Fruit fly (Drosophila melanogaster): ENCODE measurements around the gene CG43074.
A peak's percentile ranks its signal among the peaks of the same experiment; 100 is the strongest.

CG43074 gene

dm6 chr3L:3449680-3450079, 34.8 kb downstream of the CG43074 start (continued):
- TF ChIP-seq Mrtf (GFP tag; IDR thresholded peaks at IDR 0.05) (no peak), Hey (tag; optimal IDR thresholded peaks at IDR 0.05) (no peak), ro (GFP tag; IDR thresholded peaks at IDR 0.05) (no peak), HLH54F (GFP tag; optimal IDR thresholded peaks at IDR 0.05) (peak; percentile 23), Hmx (GFP tag; optimal IDR thresholded peaks at IDR 0.05) (no peak), klu (GFP tag; IDR thresholded peaks at IDR 0.05) (no peak), Fer2 (tag; optimal IDR thresholded peaks at IDR 0.05) (no peak), CG15696 (tag; optimal IDR thresholded peaks at IDR 0.05) (no peak), ranshi (GFP tag; IDR thresholded peaks at IDR 0.05) (no peak), CG4820 (GFP tag; optimal IDR thresholded peaks at IDR 0.05) (no peak), CG18476 (GFP tag; optimal IDR thresholded peaks at IDR 0.05) (no peak), nmo (GFP tag; optimal IDR thresholded peaks at IDR 0.05) (peak; percentile 37), CG9932 (GFP tag; IDR thresholded peaks at IDR 0.05) (peak; percentile 64), CG2678 (tag; optimal IDR thresholded peaks at IDR 0.05) (no peak), CG14860 (GFP tag; IDR thresholded peaks at IDR 0.05; ENCODE audit: partially characterized antibody) (no peak), stwl (tag; optimal IDR thresholded peaks at IDR 0.05) (no peak), Drgx (GFP tag; IDR thresholded peaks at IDR 0.05) (no peak), crc (GFP tag; optimal IDR thresholded peaks at IDR 0.05) (no peak), crp (GFP tag; optimal IDR thresholded peaks at IDR 0.05) (no peak), CG32772 (GFP tag; IDR thresholded peaks at IDR 0.05) (no peak), CG17328 (GFP tag; IDR thresholded peaks at IDR 0.05) (peak; percentile 59), pros (GFP tag; optimal IDR thresholded peaks at IDR 0.05) (no peak), fu2 (GFP tag; optimal IDR thresholded peaks at IDR 0.05) (no peak), lov (optimal IDR thresholded peaks at IDR 0.05) (no peak), lov (GFP tag; IDR thresholded peaks at IDR 0.05) (no peak), ewg (GFP tag; optimal IDR thresholded peaks at IDR 0.05) (peak; percentile 8), Dref (GFP tag; IDR thresholded peaks at IDR 0.05) (no peak), lbe (GFP tag; optimal IDR thresholded peaks at IDR 0.05) (no peak), Neu2 (GFP tag; optimal IDR thresholded peaks at IDR 0.05; ENCODE audit: borderline replicate concordance) (no peak), CG3281 (GFP tag; optimal IDR thresholded peaks at IDR 0.05) (no peak), salm (tag; optimal IDR thresholded peaks at IDR 0.05) (no peak), CoRest (tag; optimal IDR thresholded peaks at IDR 0.05) (peak; percentile 44), CG1024 (GFP tag; IDR thresholded peaks at IDR 0.05) (no peak), Adf1 (GFP tag; IDR thresholded peaks at IDR 0.05) (no peak), ab (GFP tag; optimal IDR thresholded peaks at IDR 0.05) (no peak), Hsf (GFP tag; optimal IDR thresholded peaks at IDR 0.05) (peak; percentile 46), CG9215 (GFP tag; IDR thresholded peaks at IDR 0.05) (no peak), repo (GFP tag; optimal IDR thresholded peaks at IDR 0.05) (no peak), Nf-YA (GFP tag; IDR thresholded peaks at IDR 0.05) (no peak), sens-2 (GFP tag; IDR thresholded peaks at IDR 0.05) (no peak), CG12219 (GFP tag; optimal IDR thresholded peaks at IDR 0.05) (no peak), tio (GFP tag; optimal IDR thresholded peaks at IDR 0.05) (peak; percentile 55), Ets97D (GFP tag; optimal IDR thresholded peaks at IDR 0.05) (peak; percentile 0), dm (GFP tag; optimal IDR thresholded peaks at IDR 0.05) (no peak), CG10209 (GFP tag; optimal IDR thresholded peaks at IDR 0.05) (peak; percentile 27), nom (GFP tag; optimal IDR thresholded peaks at IDR 0.05) (no peak), pum (GFP tag; optimal IDR thresholded peaks at IDR 0.05) (no peak), Med (GFP tag) (peak; percentile 84), psq (GFP tag; optimal IDR thresholded peaks at IDR 0.05) (no peak), CG15479 (GFP tag; optimal IDR thresholded peaks at IDR 0.05) (no peak), CG7786 (GFP tag; optimal IDR thresholded peaks at IDR 0.05) (no peak), Kr (GFP tag; optimal IDR thresholded peaks at IDR 0.05) (no peak), CG2120 (GFP tag; optimal IDR thresholded peaks at IDR 0.05) (peak; percentile 52)
